Worm (Caenorhabditis elegans) whole organism, mixed stage, embryonic: ENCODE data around the gene spsb-1.

Source experiments
- bed-3 ChIP-seq: fragments of 200-800 bp; sonication (Bioruptor generic); optimal IDR thresholded peaks from 3 replicates; lab custom pipeline; 2018; ENCODE audit warnings: mild to moderate bottlenecking, missing genetic modification characterization, moderate library complexity, missing compliant biosample characterization
- ces-1 ChIP-seq: fragments of 150-350 bp; optimal IDR thresholded peaks from 2 replicates; lab custom pipeline; 2014; ENCODE audit warnings: missing biosample characterization, missing genetic modification reagents, missing genetic modification characterization
- elt-1 ChIP-seq: sonication (generic microtip); optimal IDR thresholded peaks from 2 replicates; lab custom pipeline; 2017; ENCODE audit warnings: missing genetic modification characterization, mild to moderate bottlenecking, missing compliant biosample characterization, antibody characterized with exemption, moderate library complexity, borderline replicate concordance; ENCODE audit not compliant: insufficient read depth
- elt-3 ChIP-seq: fragments of 150-350 bp; optimal IDR thresholded peaks from 2 replicates; lab custom pipeline; 2014; ENCODE audit warnings: missing biosample characterization, missing genetic modification characterization
- flh-1 ChIP-seq: fragments of 200-800 bp; sonication (Bioruptor generic); optimal IDR thresholded peaks from 2 replicates; lab custom pipeline; 2018; ENCODE audit warnings: mild to moderate bottlenecking, missing genetic modification characterization, moderate library complexity, missing compliant biosample characterization
- hlh-1 ChIP-seq: fragments of 150-350 bp; optimal IDR thresholded peaks from 2 replicates; lab custom pipeline; 2014; ENCODE audit warnings: missing biosample characterization, missing genetic modification reagents, missing genetic modification characterization
- lin-13 ChIP-seq: fragments of 150-350 bp; optimal IDR thresholded peaks from 2 replicates; lab custom pipeline; 2014; ENCODE audit warnings: missing biosample characterization, missing genetic modification characterization
- nhr-12 ChIP-seq: fragments of 150-350 bp; optimal IDR thresholded peaks from 2 replicates; lab custom pipeline; 2014; ENCODE audit warnings: missing biosample characterization, missing genetic modification characterization
- nhr-237 ChIP-seq: fragments of 150-350 bp; optimal IDR thresholded peaks from 2 replicates; lab custom pipeline; 2014; ENCODE audit warnings: missing biosample characterization, missing genetic modification characterization
- snpc-4 ChIP-seq: fragments of 150-350 bp; optimal IDR thresholded peaks from 2 replicates; lab custom pipeline; 2014; ENCODE audit warnings: missing biosample characterization, missing genetic modification characterization
- sptf-1 ChIP-seq: sonication (generic microtip); optimal IDR thresholded peaks from 2 replicates; lab custom pipeline; 2017; ENCODE audit warnings: mild to moderate bottlenecking, missing genetic modification characterization, moderate library complexity, missing compliant biosample characterization
- unc-39 ChIP-seq: fragments of 150-350 bp; optimal IDR thresholded peaks from 2 replicates; lab custom pipeline; 2014; ENCODE audit warnings: missing biosample characterization, missing genetic modification characterization
- unc-62 ChIP-seq: fragments of 150-350 bp; optimal IDR thresholded peaks from 2 replicates; lab custom pipeline; 2014; ENCODE audit warnings: missing biosample characterization, missing genetic modification reagents, missing genetic modification characterization
- zip-8 ChIP-seq: fragments of 150-350 bp; optimal IDR thresholded peaks from 2 replicates; lab custom pipeline; 2014; ENCODE audit warnings: missing biosample characterization, missing genetic modification characterization

DNA sequence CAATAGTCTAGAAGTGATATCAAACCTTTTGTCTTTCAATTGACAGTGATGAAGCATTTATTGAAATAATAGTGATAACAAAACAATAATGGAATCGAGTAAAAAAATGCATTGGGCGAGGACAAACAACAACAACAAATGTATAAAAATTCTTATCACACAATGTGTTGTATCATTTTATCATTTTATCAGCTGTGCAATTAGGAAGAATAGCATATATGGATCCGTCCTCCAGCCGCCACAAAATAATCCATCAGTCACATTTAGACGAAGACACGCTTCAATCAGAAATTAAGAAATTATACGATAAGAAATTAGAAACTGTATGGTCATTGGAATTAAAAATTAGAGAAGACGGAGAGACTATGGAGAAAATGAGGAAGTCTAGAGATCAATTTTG lies 55.1 kb downstream of the spsb-1 start, which contains the start of gene tig-3:
- TF ChIP-seq snpc-4 (tag; lab: Kevin White, UChicago) (no peak), ces-1 (GFP tag; lab: Kevin White, UChicago) (no peak), nhr-12 (no peak), sptf-1 (tag; lab: Kevin White, UChicago) (no peak), elt-3 (tag; lab: Kevin White, UChicago) (no peak), bed-3 (GFP tag; lab: Kevin White, UChicago) (no peak), elt-1 (no peak), zip-8 (no peak), unc-39 (tag; lab: Kevin White, UChicago) (no peak), hlh-1 (tag; lab: Kevin White, UChicago) (no peak), nhr-237 (no peak), lin-13 (tag; lab: Kevin White, UChicago) (no peak), unc-62 (GFP tag; lab: Kevin White, UChicago) (no peak), flh-1 (no peak)
